Worm (Caenorhabditis elegans) whole organism, L3 larva: Measurements from ENCODE around the gene T07D3.9.

Experiments used
- elt-3 ChIP-seq, 3 experiments: fragments of 150-350 bp in 1 of 3; sonication (generic microtip) in 2 of 3; optimal IDR thresholded peaks; 2 replicates in 2 of 3; 4 replicates in 1 of 3; lab custom pipeline; 2014 to 2017; ENCODE audit warnings: missing biosample characterization in 3 of 3, missing genetic modification characterization in 3 of 3
- fos-1 ChIP-seq: fragments of 150-350 bp; optimal IDR thresholded peaks from 2 replicates; lab custom pipeline; 2014; ENCODE audit warnings: missing biosample characterization, missing genetic modification characterization
- nhr-11 ChIP-seq: fragments of 150-350 bp; optimal IDR thresholded peaks from 2 replicates; lab custom pipeline; 2014; ENCODE audit warnings: missing biosample characterization, missing genetic modification characterization
- nhr-28 ChIP-seq: fragments of 150-350 bp; optimal IDR thresholded peaks from 2 replicates; lab custom pipeline; 2014; ENCODE audit warnings: missing biosample characterization, missing genetic modification characterization
- nhr-76 ChIP-seq: fragments of 150-350 bp; sonication (generic microtip); optimal IDR thresholded peaks from 5 replicates; lab custom pipeline; 2014; ENCODE audit warnings: missing biosample characterization, missing genetic modification characterization
- pha-4 ChIP-seq: fragments of 150-350 bp; optimal IDR thresholded peaks from 2 replicates; lab custom pipeline; 2014; ENCODE audit warnings: missing biosample characterization, missing genetic modification reagents, missing genetic modification characterization
- pqm-1 ChIP-seq: fragments of 150-350 bp; optimal IDR thresholded peaks from 2 replicates; lab custom pipeline; 2017; ENCODE audit warnings: missing biosample characterization, missing genetic modification characterization, inconsistent platforms
- skn-1 ChIP-seq: fragments of 150-350 bp; optimal IDR thresholded peaks from 2 replicates; lab custom pipeline; 2014; ENCODE audit warnings: missing biosample characterization, missing genetic modification characterization
- ztf-4 ChIP-seq: fragments of 150-350 bp; optimal IDR thresholded peaks from 2 replicates; lab custom pipeline; 2014; ENCODE audit warnings: missing biosample characterization, missing genetic modification characterization

- no peak for TF ChIP-seq nhr-28 (tag; lab: Kevin White, UChicago)
- TF ChIP-seq nhr-76 = no peak
- TF ChIP-seq fos-1 (tag; lab: Kevin White, UChicago) = no peak
- TF ChIP-seq pha-4 (tag; lab: Kevin White, UChicago) = no peak
- no peak for TF ChIP-seq nhr-11 (tag; lab: Kevin White, UChicago)
- no peak for TF ChIP-seq pqm-1 (tag; lab: Kevin White, UChicago)
- TF ChIP-seq elt-3 (tag; optimal IDR thresholded peaks at IDR 0.05; lab: Kevin White, UChicago) = no peak
- TF ChIP-seq ztf-4 (tag; lab: Kevin White, UChicago) = no peak
- no peak for TF ChIP-seq skn-1
Measured at ce11 chrII:948091-948490, 47.4 kb upstream of the T07D3.9 start, which contains the start of gene fbxc-32.
